Fruit fly (Drosophila melanogaster) whole organism, wandering third instar larva: ENCODE measurements around the gene CG7182.

Source experiments
- Dfd ChIP-seq: fragments of >200 bp; optimal IDR thresholded peaks from 2 replicates; lab custom pipeline; 2017; ENCODE audit warnings: missing biosample characterization, missing genetic modification characterization
- Hr78 ChIP-seq: fragments of >200 bp; optimal IDR thresholded peaks from 2 replicates; lab custom pipeline; 2017; ENCODE audit warnings: missing biosample characterization, missing genetic modification characterization
- Jra ChIP-seq: sonication (Bioruptor generic); optimal IDR thresholded peaks from 2 replicates; lab custom pipeline; 2016; ENCODE audit warnings: missing biosample characterization, missing genetic modification characterization
- OdsH ChIP-seq: fragments of 200-800 bp; sonication (Bioruptor generic); optimal IDR thresholded peaks from 2 replicates; lab custom pipeline; 2016; ENCODE audit warnings: missing biosample characterization, mild to moderate bottlenecking, missing genetic modification characterization
- Rel ChIP-seq, 2 experiments: fragments of 200-800 bp; sonication (Bioruptor generic) in 1 of 2; optimal IDR thresholded peaks; 2 replicates in 1 of 2; 3 replicates in 1 of 2; lab custom pipeline; 2016 to 2019; ENCODE audit warnings: mild to moderate bottlenecking in 2 of 2, missing biosample characterization in 2 of 2, missing genetic modification characterization in 2 of 2, moderate library complexity in 1 of 2
- br ChIP-seq: fragments of 200-800 bp; sonication (Bioruptor generic); optimal IDR thresholded peaks from 2 replicates; lab custom pipeline; 2016; ENCODE audit warnings: missing biosample characterization, missing genetic modification characterization
- dl ChIP-seq, 2 experiments: fragments of 175-275, 200-275 bp in 1 of 2; fragments of 200-275 bp in 1 of 2; sonication (Bioruptor generic); optimal IDR thresholded peaks; lab custom pipeline; 2018; ENCODE audit warnings: mild to moderate bottlenecking in 2 of 2, missing biosample characterization in 2 of 2, missing genetic modification characterization in 2 of 2, moderate library complexity in 2 of 2; ENCODE audit not compliant: partially characterized antibody in 2 of 2, insufficient read depth in 1 of 2
- ey ChIP-seq: fragments of 200-800 bp; sonication (Bioruptor generic); optimal IDR thresholded peaks from 2 replicates; lab custom pipeline; 2016; ENCODE audit warnings: missing biosample characterization, missing genetic modification characterization
- fru ChIP-seq: fragments of 200-800 bp; sonication (Bioruptor generic); optimal IDR thresholded peaks from 3 replicates; lab custom pipeline; 2016; ENCODE audit warnings: missing biosample characterization, mild to moderate bottlenecking, missing genetic modification characterization
- usp ChIP-seq: fragments of >200 bp; optimal IDR thresholded peaks from 2 replicates; lab custom pipeline; 2017; ENCODE audit warnings: missing biosample characterization, missing genetic modification characterization

DNA sequence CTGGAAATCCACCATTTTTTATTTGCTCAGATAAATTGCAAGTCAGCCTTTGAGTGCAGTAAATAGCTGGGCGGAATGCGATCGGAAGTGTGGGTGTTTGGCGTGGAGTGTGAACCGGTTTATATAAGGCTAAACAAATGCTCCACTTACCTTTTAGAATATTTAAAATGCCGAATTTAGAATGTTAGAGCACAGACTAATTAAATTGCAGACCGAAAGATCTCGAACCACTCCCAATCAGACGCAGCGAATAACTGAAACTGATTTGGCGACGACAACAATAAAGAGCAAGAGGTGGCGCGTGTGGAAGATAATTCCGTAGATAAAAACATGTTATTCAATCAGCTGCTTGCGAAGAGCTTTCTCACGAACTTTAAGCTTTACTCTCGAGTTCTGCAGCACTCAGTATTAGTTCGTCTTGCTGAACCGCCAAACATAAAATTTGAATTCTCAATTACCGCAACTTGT is 14.5 kb upstream of the CG7182 start, which contains the start of gene Idh:
- TF ChIP-seq usp: no peak
- TF ChIP-seq Jra (GFP tag; lab: Kevin White, UChicago): peak; percentile 76
- TF ChIP-seq fru (GFP tag; lab: Kevin White, UChicago): peak; percentile 65
- TF ChIP-seq ey (GFP tag; lab: Kevin White, UChicago): no peak
- TF ChIP-seq Dfd (GFP tag; lab: Kevin White, UChicago): no peak
- no peak for TF ChIP-seq Rel (GFP tag; optimal IDR thresholded peaks at IDR 0.05; lab: Kevin White, UChicago)
- peak; percentile 22 for TF ChIP-seq Rel (tag; optimal IDR thresholded peaks at IDR 0.05; lab: Kevin White, UChicago)
- no peak for TF ChIP-seq Hr78 (GFP tag; lab: Kevin White, UChicago)
- TF ChIP-seq br (GFP tag; lab: Kevin White, UChicago): peak; percentile 25
- TF ChIP-seq OdsH (GFP tag; lab: Kevin White, UChicago): peak; percentile 29
- peak in 1 of 2 experiments; percentile 31 for TF ChIP-seq dl (GFP tag; optimal IDR thresholded peaks at IDR 0.05; lab: Kevin White, UChicago; ENCODE audit: insufficient read depth in 1 of 2, partially characterized antibody in 2 of 2)
